Worm (Caenorhabditis elegans) whole organism, L4/young adult: ENCODE measurements around the gene srd-3.
A peak's percentile ranks its signal among the peaks of the same experiment; 100 is the strongest.
"Not testable (repeated sequence)": the region's sequence is repeated elsewhere in the genome, so short reads cannot be mapped to it uniquely, and the experiment has no call there.

ENCODE experiments used
- W03F9.2 ChIP-seq: fragments of 150-350 bp; optimal IDR thresholded peaks from 2 replicates; lab custom pipeline; 2014; ENCODE audit warnings: missing biosample characterization, missing genetic modification characterization
- dao-5 ChIP-seq: sonication (generic microtip); optimal IDR thresholded peaks from 2 replicates; lab custom pipeline; 2016; ENCODE audit warnings: missing genotype, missing genetic modification characterization, moderate library complexity, missing compliant biosample characterization
- him-1 ChIP-seq: sonication (generic microtip); optimal IDR thresholded peaks from 2 replicates; lab custom pipeline; 2016; ENCODE audit warnings: missing genotype, missing genetic modification reagents, missing genetic modification characterization, missing compliant biosample characterization

srd-3 gene

DNA sequence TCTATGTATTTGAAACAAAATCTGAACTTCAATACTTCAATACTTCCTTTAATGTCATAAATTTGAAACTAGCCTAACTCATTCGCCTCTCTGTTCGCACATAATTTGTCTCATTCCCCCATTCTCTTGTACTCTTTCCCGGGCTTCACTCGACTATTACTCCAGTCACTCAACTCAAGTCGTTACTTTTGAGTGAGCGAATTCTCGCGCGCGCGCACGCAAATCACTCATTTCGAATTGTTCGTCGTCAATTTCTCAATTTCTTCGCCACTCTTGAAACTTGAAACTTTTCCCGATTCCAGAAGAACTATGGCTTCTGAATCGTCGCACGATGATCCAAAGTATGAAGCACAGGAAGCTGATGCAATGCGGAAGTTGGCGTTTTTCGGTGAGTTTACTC, 24.6 kb downstream of the srd-3 start, which contains the start of gene col-68:
Gene col-68, plus strand, starts transcription at position 301 of the 400 bp plus-strand sequence.
- TF ChIP-seq W03F9.2 (tag; lab: Kevin White, UChicago) = no peak
- TF ChIP-seq dao-5 (tag; lab: Kevin White, UChicago) = no peak
- no peak for TF ChIP-seq him-1 (tag; lab: Kevin White, UChicago)

DNA sequence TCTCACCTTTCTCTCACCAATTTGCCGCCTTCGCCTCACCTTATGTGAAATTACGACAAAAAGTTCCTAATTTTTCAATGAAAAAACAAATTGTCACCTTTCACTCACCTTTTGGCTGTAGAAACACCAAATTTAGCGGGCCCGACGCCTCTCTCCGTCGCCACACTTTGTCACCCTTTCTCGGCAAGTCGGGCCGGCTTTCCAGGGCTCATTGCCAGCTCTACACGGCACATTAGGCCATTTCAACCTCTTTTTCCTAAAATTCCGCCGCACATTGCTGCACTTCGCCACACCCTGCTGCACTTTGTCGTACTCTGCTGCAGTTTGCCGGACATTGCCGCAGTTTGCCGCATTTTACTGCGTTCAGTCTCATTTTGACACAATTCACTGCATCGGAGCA, 27.7 kb downstream of the srd-3 start:
- TF ChIP-seq W03F9.2 (tag; lab: Kevin White, UChicago) = no peak

DNA sequence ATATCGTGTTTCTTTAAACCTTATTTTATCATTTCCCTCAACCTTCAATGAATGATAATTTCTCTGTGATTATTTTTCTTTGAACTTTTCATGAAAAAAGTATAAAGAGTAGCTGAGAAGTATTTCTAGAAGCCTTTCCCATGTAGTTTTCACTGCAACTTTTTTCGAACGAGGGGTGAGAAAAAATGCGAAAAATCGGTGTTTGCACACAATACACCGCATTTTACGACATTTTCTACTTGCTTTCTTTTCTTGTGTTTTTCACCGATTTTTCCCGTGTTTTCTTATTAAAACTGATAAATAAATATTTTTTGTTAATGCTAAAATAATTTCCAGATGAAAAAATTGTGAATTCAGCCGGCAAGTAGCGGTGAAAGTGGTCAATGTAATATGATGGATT, 29.9 kb downstream of the srd-3 start, which contains the start of gene C50D2.10:
Gene C50D2.10, plus strand, starts transcription at position 245 of the 400 bp plus-strand sequence.
- TF ChIP-seq dao-5, W03F9.2, him-1 (tag; lab: Kevin White, UChicago): not testable (repeated sequence)

DNA sequence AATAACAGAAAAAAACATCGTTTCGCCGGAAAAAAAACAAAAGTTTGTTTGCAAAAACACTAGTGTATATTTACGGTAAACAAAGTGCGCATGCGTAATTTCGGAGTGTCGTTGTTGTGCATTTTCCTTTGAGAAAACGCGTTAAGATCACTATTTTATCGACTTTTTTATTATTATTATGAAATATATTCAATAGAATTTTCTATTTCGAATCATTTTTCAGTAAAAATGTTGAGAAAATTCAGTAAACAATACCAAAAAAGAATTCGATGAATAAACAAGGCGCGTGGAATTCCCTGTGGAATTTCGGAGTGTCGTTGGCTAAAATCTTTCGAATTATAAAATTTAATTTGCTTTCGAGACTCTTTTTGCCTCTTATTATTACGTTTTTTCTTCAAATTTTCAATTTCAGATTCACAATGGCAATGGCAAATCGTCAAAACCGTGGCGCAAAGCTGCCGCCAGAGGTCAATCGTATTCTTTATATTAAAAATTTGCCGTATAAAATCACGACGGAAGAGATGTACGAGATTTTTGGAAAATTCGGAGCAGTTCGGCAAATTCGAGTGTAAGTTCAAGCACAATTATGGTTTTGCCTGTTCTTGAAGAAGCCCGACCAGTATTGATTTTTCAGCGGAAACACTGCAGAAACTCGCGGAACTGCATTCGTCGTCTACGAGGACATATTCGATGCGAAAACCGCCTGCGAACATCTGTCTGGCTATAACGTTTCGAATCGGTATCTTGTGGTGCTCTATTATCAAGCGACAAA, 30.7 kb downstream of the srd-3 start, which contains the start of the genes luc-7L3 and sftb-6:
Gene luc-7L3, minus strand, starts transcription at position 36 of the 772 bp plus-strand sequence.
Gene sftb-6, plus strand, starts transcription at position 413 of the 772 bp plus-strand sequence.
- TF ChIP-seq W03F9.2 (tag; lab: Kevin White, UChicago) (peak; percentile 71), dao-5 (tag; lab: Kevin White, UChicago) (no peak)

DNA sequence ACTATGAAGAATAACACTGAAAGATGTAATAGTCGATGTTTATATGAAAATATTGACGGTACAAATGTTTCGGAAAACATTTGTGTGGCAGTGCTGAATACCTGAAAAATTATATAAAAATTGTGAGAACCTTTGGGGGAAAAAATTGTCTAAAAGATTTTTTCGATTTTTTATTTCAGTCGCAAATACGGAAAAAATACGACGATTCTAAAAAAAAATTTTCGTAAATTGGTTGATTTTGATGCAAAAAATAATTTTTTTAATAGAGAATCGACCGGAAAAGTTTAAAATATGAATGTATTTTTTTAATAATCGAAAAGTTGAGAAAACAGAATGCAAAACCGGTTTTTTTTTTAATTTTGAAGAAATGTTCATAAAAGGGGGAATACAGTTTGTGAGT, 33.7 kb downstream of the srd-3 start, which contains the start of gene C50D2.7:
Gene C50D2.7, minus strand, starts transcription at position 101 of the 400 bp plus-strand sequence.
- no peak for TF ChIP-seq W03F9.2 (tag; lab: Kevin White, UChicago)
- no peak for TF ChIP-seq him-1 (tag; lab: Kevin White, UChicago)
- no peak for TF ChIP-seq dao-5 (tag; lab: Kevin White, UChicago)

DNA sequence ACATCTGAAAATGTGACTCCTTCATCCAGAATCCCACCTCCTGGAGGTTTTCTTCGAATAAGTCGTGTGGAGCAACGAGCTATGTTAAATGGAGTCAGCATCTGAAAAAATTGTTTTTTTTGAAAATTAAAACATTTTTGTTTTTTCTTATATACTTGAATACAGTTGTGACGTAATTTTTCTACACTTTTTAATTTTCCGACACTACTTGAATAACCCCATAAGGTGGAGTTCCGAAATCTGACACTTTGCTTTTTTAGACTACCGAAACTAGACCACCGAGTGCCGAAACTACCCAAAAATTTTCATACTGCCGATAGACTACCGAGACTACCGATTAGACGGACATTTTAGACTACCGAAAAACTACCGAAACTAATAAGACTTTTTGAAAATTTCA, 37.4 kb downstream of the srd-3 start, which contains the start of gene mcat-1:
Gene mcat-1, minus strand, starts transcription at position 101 of the 400 bp plus-strand sequence.
- TF ChIP-seq W03F9.2 (tag; lab: Kevin White, UChicago) = no peak
- TF ChIP-seq dao-5 (tag; lab: Kevin White, UChicago) = no peak
- TF ChIP-seq him-1 (tag; lab: Kevin White, UChicago) = no peak

DNA sequence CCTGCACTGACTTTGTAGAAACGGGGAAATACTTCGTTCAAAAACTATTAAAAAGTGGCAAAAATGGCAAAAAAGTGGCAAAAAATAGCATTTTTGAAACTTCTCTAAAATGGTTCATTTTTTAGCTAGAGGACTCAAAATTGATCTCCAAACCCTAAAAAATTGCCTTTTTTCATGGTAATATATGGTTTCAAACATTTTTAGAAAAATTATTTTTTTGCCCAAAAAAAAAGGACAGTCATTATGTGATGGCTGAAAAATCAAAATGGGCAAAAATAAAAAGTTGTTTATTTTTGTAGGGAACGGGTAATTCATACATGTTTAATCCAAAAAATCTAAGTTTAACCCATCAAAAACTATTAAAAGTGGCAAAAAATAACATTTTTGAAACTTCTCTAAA, 40.9 kb downstream of the srd-3 start:
- TF ChIP-seq him-1 (tag; lab: Kevin White, UChicago) (no peak), W03F9.2 (tag; lab: Kevin White, UChicago) (no peak), dao-5 (tag; lab: Kevin White, UChicago) (no peak)

DNA sequence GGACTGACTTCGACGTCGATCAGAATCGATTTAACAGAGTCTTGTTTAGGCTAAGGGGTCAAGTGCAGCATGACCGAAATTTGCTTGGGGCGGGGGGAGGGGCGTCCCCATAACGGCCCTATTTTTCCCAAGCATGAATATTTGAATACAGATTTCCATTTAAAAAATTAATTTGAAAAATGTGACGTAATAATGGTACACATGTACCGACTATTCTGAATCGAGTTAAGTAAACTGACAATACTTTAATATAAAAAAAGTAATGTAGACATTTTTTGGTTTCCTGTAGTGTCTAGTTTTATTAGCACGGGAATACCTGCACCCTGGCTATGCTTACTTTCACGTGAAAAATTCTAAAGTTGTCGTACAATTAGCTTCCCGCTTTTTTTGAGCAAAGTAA, 42.0 kb downstream of the srd-3 start:
- TF ChIP-seq him-1 (tag; lab: Kevin White, UChicago) (no peak), W03F9.2 (tag; lab: Kevin White, UChicago) (no peak), dao-5 (tag; lab: Kevin White, UChicago) (no peak)

DNA sequence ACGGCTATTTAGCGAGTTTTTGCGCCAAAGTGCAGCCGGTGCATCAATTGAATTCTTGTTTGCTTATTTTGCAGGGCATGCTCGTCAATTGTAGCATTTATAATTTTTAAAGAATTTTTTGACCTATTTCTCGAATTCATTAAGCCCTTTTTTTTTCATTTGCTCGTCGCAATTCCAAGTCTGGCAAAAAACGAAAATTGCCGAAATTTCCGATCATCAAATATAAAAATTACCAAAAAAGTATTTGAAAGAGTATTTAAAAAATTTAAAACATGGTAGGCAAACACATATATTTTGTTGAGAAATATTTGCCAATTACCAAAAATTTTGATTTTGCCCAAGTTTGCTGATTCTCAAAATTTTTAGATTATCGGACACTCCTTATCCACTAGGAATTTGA, 44.7 kb downstream of the srd-3 start, which contains the start of gene C50D2.6:
Gene C50D2.6, plus strand, starts transcription at position 301 of the 400 bp plus-strand sequence.
- no peak for TF ChIP-seq him-1 (tag; lab: Kevin White, UChicago)
- TF ChIP-seq dao-5 (tag; lab: Kevin White, UChicago) = no peak
- TF ChIP-seq W03F9.2 (tag; lab: Kevin White, UChicago) = no peak

DNA sequence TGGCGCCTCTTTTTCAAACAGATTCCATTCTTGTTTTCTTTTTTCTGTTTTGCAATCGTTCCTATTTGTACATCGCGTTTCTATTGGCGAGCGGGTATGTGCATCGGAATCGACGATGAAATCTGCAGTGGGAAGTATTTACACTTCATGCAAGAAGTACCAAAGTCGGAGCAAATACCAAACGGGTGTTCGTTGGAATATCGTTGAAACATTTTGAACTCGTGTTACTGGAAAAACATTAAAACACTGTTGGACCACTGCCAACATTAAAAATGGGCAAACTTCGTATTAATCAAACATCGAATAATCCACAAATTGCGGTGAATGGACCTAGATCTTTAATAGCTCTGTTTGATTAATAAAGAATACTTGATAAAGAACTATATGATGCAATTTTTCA, 49.7 kb downstream of the srd-3 start, which contains the start of gene C23H3.9:
Gene C23H3.9, minus strand, starts transcription at position 101 of the 400 bp plus-strand sequence.
- TF ChIP-seq him-1 (tag; lab: Kevin White, UChicago) (no peak), dao-5 (tag; lab: Kevin White, UChicago) (no peak), W03F9.2 (tag; lab: Kevin White, UChicago) (no peak)
